Worm (Caenorhabditis elegans) whole organism, L3 larva: ENCODE results near the gene akt-1.

ENCODE experiments used
- R02D3.7 ChIP-seq: fragments of 150-350 bp; optimal IDR thresholded peaks from 2 replicates; lab custom pipeline; 2014; ENCODE audit warnings: missing biosample characterization, missing genetic modification characterization
- aly-2 ChIP-seq: fragments of 150-350 bp; optimal IDR thresholded peaks from 2 replicates; lab custom pipeline; 2014; ENCODE audit warnings: missing biosample characterization, missing genetic modification characterization
- ama-1 ChIP-seq: fragments of 150-350 bp; optimal IDR thresholded peaks from 2 replicates; lab custom pipeline; 2018
- ceh-28 ChIP-seq: fragments of 150-350 bp; optimal IDR thresholded peaks from 2 replicates; lab custom pipeline; 2014; ENCODE audit warnings: missing biosample characterization, missing genetic modification reagents, missing genetic modification characterization
- ceh-82 ChIP-seq: fragments of 150-350 bp; optimal IDR thresholded peaks from 2 replicates; lab custom pipeline; 2014; ENCODE audit warnings: missing biosample characterization, missing genetic modification characterization
- ceh-9 ChIP-seq: sonication (generic microtip); optimal IDR thresholded peaks from 2 replicates; lab custom pipeline; 2018; ENCODE audit warnings: missing biosample characterization, missing genetic modification characterization
- daf-12 ChIP-seq: fragments of 150-350 bp; optimal IDR thresholded peaks from 2 replicates; lab custom pipeline; 2014; ENCODE audit warnings: missing biosample characterization, missing genetic modification reagents, missing genetic modification characterization
- egl-27 ChIP-seq: sonication (generic microtip); optimal IDR thresholded peaks from 4 replicates; lab custom pipeline; 2017; ENCODE audit warnings: missing biosample characterization, missing genetic modification reagents, missing genetic modification characterization
- egl-5 ChIP-seq: fragments of 150-350 bp; optimal IDR thresholded peaks from 2 replicates; lab custom pipeline; 2017; ENCODE audit warnings: missing biosample characterization, missing genetic modification reagents, missing genetic modification characterization, inconsistent platforms
- elt-1 ChIP-seq: fragments of 150-350 bp; optimal IDR thresholded peaks from 2 replicates; lab custom pipeline; 2014; ENCODE audit warnings: missing biosample characterization, missing genetic modification characterization
- elt-2 ChIP-seq: sonication (generic microtip); optimal IDR thresholded peaks from 2 replicates; lab custom pipeline; 2016; ENCODE audit warnings: missing genetic modification reagents, mild to moderate bottlenecking, missing genetic modification characterization, missing compliant biosample characterization
- elt-3 ChIP-seq, 3 experiments: fragments of 150-350 bp in 1 of 3; sonication (generic microtip) in 2 of 3; optimal IDR thresholded peaks; 2 replicates in 2 of 3; 4 replicates in 1 of 3; lab custom pipeline; 2014 to 2017; ENCODE audit warnings: missing biosample characterization in 3 of 3, missing genetic modification characterization in 3 of 3
- eor-1 ChIP-seq, 2 experiments: fragments of 150-350 bp; optimal IDR thresholded peaks; 2 replicates each; lab custom pipeline; 2014 to 2018; ENCODE audit warnings: missing biosample characterization in 2 of 2, missing genetic modification characterization in 2 of 2
- fkh-10 ChIP-seq: sonication (generic microtip); optimal IDR thresholded peaks from 2 replicates; lab custom pipeline; 2017; ENCODE audit warnings: missing biosample characterization, missing genetic modification reagents, missing genetic modification characterization
- fkh-2 ChIP-seq: fragments of 150-350 bp; optimal IDR thresholded peaks from 2 replicates; lab custom pipeline; 2014; ENCODE audit warnings: missing biosample characterization, missing genetic modification reagents, missing genetic modification characterization
- fos-1 ChIP-seq: fragments of 150-350 bp; optimal IDR thresholded peaks from 2 replicates; lab custom pipeline; 2014; ENCODE audit warnings: missing biosample characterization, missing genetic modification characterization
- hmg-11 ChIP-seq: sonication (generic microtip); optimal IDR thresholded peaks from 2 replicates; lab custom pipeline; 2016; ENCODE audit warnings: missing genetic modification characterization, missing compliant biosample characterization
- lin-15B ChIP-seq: fragments of 150-350 bp; optimal IDR thresholded peaks from 2 replicates; lab custom pipeline; 2014; ENCODE audit warnings: missing biosample characterization, missing genetic modification characterization
- lin-39 ChIP-seq: fragments of 150-350 bp; optimal IDR thresholded peaks from 2 replicates; lab custom pipeline; 2018; ENCODE audit warnings: missing biosample characterization, missing genetic modification reagents, missing genetic modification characterization
- mdl-1 ChIP-seq: fragments of 150-350 bp; optimal IDR thresholded peaks from 2 replicates; lab custom pipeline; 2014; ENCODE audit warnings: missing biosample characterization, missing genetic modification characterization
- mml-1 ChIP-seq: fragments of 150-350 bp; sonication (generic microtip); optimal IDR thresholded peaks from 3 replicates; lab custom pipeline; 2014; ENCODE audit warnings: missing biosample characterization, missing genetic modification characterization
- nfya-1 ChIP-seq: sonication (generic microtip); optimal IDR thresholded peaks from 2 replicates; lab custom pipeline; 2017; ENCODE audit warnings: missing genetic modification characterization, mild to moderate bottlenecking, missing compliant biosample characterization, antibody characterized with exemption, moderate library complexity; ENCODE audit not compliant: insufficient read depth
- nhr-11 ChIP-seq: fragments of 150-350 bp; optimal IDR thresholded peaks from 2 replicates; lab custom pipeline; 2014; ENCODE audit warnings: missing biosample characterization, missing genetic modification characterization
- nhr-12 ChIP-seq: fragments of 150-350 bp; optimal IDR thresholded peaks from 2 replicates; lab custom pipeline; 2014; ENCODE audit warnings: missing biosample characterization, missing genetic modification characterization
- nhr-23 ChIP-seq: fragments of 150-350 bp; optimal IDR thresholded peaks from 2 replicates; lab custom pipeline; 2014; ENCODE audit warnings: missing biosample characterization, missing genetic modification reagents, missing genetic modification characterization
- nhr-25 ChIP-seq: sonication (generic microtip); optimal IDR thresholded peaks from 2 replicates; lab custom pipeline; 2017; ENCODE audit warnings: missing biosample characterization, missing genetic modification characterization
- nhr-28 ChIP-seq: fragments of 150-350 bp; optimal IDR thresholded peaks from 2 replicates; lab custom pipeline; 2014; ENCODE audit warnings: missing biosample characterization, missing genetic modification characterization
- nhr-43 ChIP-seq: sonication (generic microtip); optimal IDR thresholded peaks from 2 replicates; lab custom pipeline; 2016; ENCODE audit warnings: mild to moderate bottlenecking, missing genetic modification characterization, missing compliant biosample characterization; ENCODE audit not compliant: poor library complexity, severe bottlenecking
- nhr-67 ChIP-seq: fragments of 150-350 bp; optimal IDR thresholded peaks from 2 replicates; lab custom pipeline; 2014; ENCODE audit warnings: missing biosample characterization, missing genetic modification characterization
- nhr-76 ChIP-seq: fragments of 150-350 bp; sonication (generic microtip); optimal IDR thresholded peaks from 5 replicates; lab custom pipeline; 2014; ENCODE audit warnings: missing biosample characterization, missing genetic modification characterization
- nhr-77 ChIP-seq: fragments of 150-350 bp; optimal IDR thresholded peaks from 2 replicates; lab custom pipeline; 2014; ENCODE audit warnings: missing biosample characterization, missing genetic modification characterization
- pha-4 ChIP-seq: fragments of 150-350 bp; optimal IDR thresholded peaks from 2 replicates; lab custom pipeline; 2014; ENCODE audit warnings: missing biosample characterization, missing genetic modification reagents, missing genetic modification characterization
- pqm-1 ChIP-seq: fragments of 150-350 bp; optimal IDR thresholded peaks from 2 replicates; lab custom pipeline; 2017; ENCODE audit warnings: missing biosample characterization, missing genetic modification characterization, inconsistent platforms
- sea-2 ChIP-seq: fragments of 150-350 bp; sonication (generic microtip); optimal IDR thresholded peaks from 4 replicates; lab custom pipeline; 2014; ENCODE audit warnings: missing biosample characterization, missing genetic modification reagents, missing genetic modification characterization
- skn-1 ChIP-seq: fragments of 150-350 bp; optimal IDR thresholded peaks from 2 replicates; lab custom pipeline; 2014; ENCODE audit warnings: missing biosample characterization, missing genetic modification characterization
- snpc-4 ChIP-seq: fragments of 150-350 bp; optimal IDR thresholded peaks from 2 replicates; lab custom pipeline; 2014; ENCODE audit warnings: missing biosample characterization, missing genetic modification characterization
- tbx-2 ChIP-seq: sonication (generic microtip); optimal IDR thresholded peaks from 2 replicates; lab custom pipeline; 2016; ENCODE audit warnings: mild to moderate bottlenecking, missing genetic modification characterization, missing compliant biosample characterization
- unc-62 ChIP-seq: fragments of 150-350 bp; sonication (generic microtip); optimal IDR thresholded peaks from 4 replicates; lab custom pipeline; 2014; ENCODE audit warnings: missing biosample characterization, missing genetic modification reagents, missing genetic modification characterization
- zag-1 ChIP-seq: fragments of 150-350 bp; optimal IDR thresholded peaks from 2 replicates; lab custom pipeline; 2014; ENCODE audit warnings: missing biosample characterization, missing genetic modification characterization
- ztf-11 ChIP-seq: fragments of 150-350 bp; optimal IDR thresholded peaks from 2 replicates; lab custom pipeline; 2014; ENCODE audit warnings: missing biosample characterization, missing genetic modification characterization

The akt-1 gene

ce11 chrV:10248255-10248979 lies at the start of gene akt-1:
akt-1 (plus strand) TSS chrV:10248905.
- no peak for TF ChIP-seq ceh-9
- no peak for TF ChIP-seq nhr-25 (tag; lab: Kevin White, UChicago)
- TF ChIP-seq ztf-11: no peak
- peak; percentile 17 for TF ChIP-seq elt-2 (tag; lab: Kevin White, UChicago)
- TF ChIP-seq nhr-12: no peak
- TF ChIP-seq pqm-1 (tag; lab: Kevin White, UChicago): peak; percentile 77
- TF ChIP-seq nhr-28 (tag; lab: Kevin White, UChicago): no peak
- TF ChIP-seq ceh-82 (tag; lab: Kevin White, UChicago): no peak
- no peak for TF ChIP-seq lin-39 (tag; lab: Kevin White, UChicago)
- peak; percentile 1 for TF ChIP-seq pha-4 (tag; lab: Kevin White, UChicago)
- peak; percentile 4 for TF ChIP-seq hmg-11 (tag; lab: Kevin White, UChicago)

ce11 chrV:10201913-10202312 lies 46.8 kb upstream of the akt-1 start, which contains the start of gene ZK856.7:
ZK856.7 (plus strand) TSS chrV:10202098.
- no peak for TF ChIP-seq sea-2
- peak; percentile 25 for TF ChIP-seq nhr-23 (tag; lab: Kevin White, UChicago)

ce11 chrV:10202340-10202739 lies 46.4 kb upstream of the akt-1 start:
- peak; percentile 4 for TF ChIP-seq elt-2 (tag; lab: Kevin White, UChicago)
- TF ChIP-seq nhr-77 (tag; lab: Kevin White, UChicago): no peak
- no peak for TF ChIP-seq pqm-1 (tag; lab: Kevin White, UChicago)
- TF ChIP-seq ama-1: peak; percentile 18
- TF ChIP-seq lin-39 (tag; lab: Kevin White, UChicago): no peak

ce11 chrV:10203435-10204009 lies 45.2 kb upstream of the akt-1 start, which contains the start of gene chpf-1:
chpf-1 (minus strand) TSS chrV:10203485.
- TF ChIP-seq lin-39 (tag; lab: Kevin White, UChicago): no peak
- no peak for TF ChIP-seq fos-1 (tag; lab: Kevin White, UChicago)
- no peak for TF ChIP-seq nhr-28 (tag; lab: Kevin White, UChicago)
- peak; percentile 77 for TF ChIP-seq elt-2 (tag; lab: Kevin White, UChicago)
- no peak for TF ChIP-seq sea-2
- peak; percentile 91 for TF ChIP-seq pqm-1 (tag; lab: Kevin White, UChicago)
- TF ChIP-seq tbx-2 (tag; lab: Kevin White, UChicago): no peak
- no peak for TF ChIP-seq egl-27 (tag; lab: Kevin White, UChicago)
- TF ChIP-seq ceh-28 (tag; lab: Kevin White, UChicago): peak; percentile 86
- no peak for TF ChIP-seq lin-15B (tag; lab: Kevin White, UChicago)
- no peak for TF ChIP-seq nhr-67
- TF ChIP-seq nhr-76 (tag; lab: Kevin White, UChicago): no peak
- no peak for TF ChIP-seq fkh-2 (tag; lab: Kevin White, UChicago)
- TF ChIP-seq fkh-10 (GFP tag; lab: Kevin White, UChicago): no peak
- TF ChIP-seq unc-62 (GFP tag; lab: Kevin White, UChicago): no peak
- no peak for TF ChIP-seq nfya-1 (tag; lab: Kevin White, UChicago)
- no peak for TF ChIP-seq nhr-11 (tag; lab: Kevin White, UChicago)
- no peak for TF ChIP-seq daf-12 (tag; lab: Kevin White, UChicago)
- peak in 1 of 3 experiments; percentile 14 for TF ChIP-seq elt-3 (tag; optimal IDR thresholded peaks at IDR 0.05; lab: Kevin White, UChicago)
- TF ChIP-seq eor-1 (tag; optimal IDR thresholded peaks at IDR 0.05; lab: Kevin White, UChicago): no peak
- TF ChIP-seq aly-2: no peak
- TF ChIP-seq skn-1 (tag; lab: Kevin White, UChicago): no peak
- no peak for TF ChIP-seq pha-4 (tag; lab: Kevin White, UChicago)
- no peak for TF ChIP-seq ztf-11
- TF ChIP-seq R02D3.7 (tag; lab: Kevin White, UChicago): no peak
- no peak for TF ChIP-seq ceh-82 (tag; lab: Kevin White, UChicago)
- no peak for TF ChIP-seq elt-1 (tag; lab: Kevin White, UChicago)
- TF ChIP-seq nhr-43 (tag; lab: Kevin White, UChicago): peak; percentile 34
- TF ChIP-seq mdl-1 (tag; lab: Kevin White, UChicago): no peak
- no peak for TF ChIP-seq ceh-9
- TF ChIP-seq hmg-11 (tag; lab: Kevin White, UChicago): no peak
- peak; percentile 42 for TF ChIP-seq nhr-23 (tag; lab: Kevin White, UChicago)
- no peak for TF ChIP-seq zag-1 (tag; lab: Kevin White, UChicago)
- TF ChIP-seq mml-1 (tag; lab: Kevin White, UChicago): no peak
- TF ChIP-seq snpc-4 (tag; lab: Kevin White, UChicago): peak; percentile 41
- TF ChIP-seq ama-1: no peak
- no peak for TF ChIP-seq nhr-25 (tag; lab: Kevin White, UChicago)
- no peak for TF ChIP-seq egl-5 (tag; lab: Kevin White, UChicago)
